Worm (Caenorhabditis elegans): ENCODE data around the gene T07D4.5.
A peak's percentile ranks its signal among the peaks of the same experiment; 100 is the strongest.

T07D4.5 gene

ce11 chrII:8844465-8845126, 39.5 kb downstream of the T07D4.5 start, which contains the start of gene F46C5.6:
TSS of gene F46C5.6 (minus strand) at chrII:8844515.
- peak; percentile 3 for TF ChIP-seq egl-5 (tag; optimal IDR thresholded peaks at IDR 0.05)
- TF ChIP-seq aly-2 (tag; optimal IDR thresholded peaks at IDR 0.05) = no peak
- TF ChIP-seq zag-1 (tag; optimal IDR thresholded peaks at IDR 0.05) = no peak
- no peak for TF ChIP-seq nhr-23 (tag; optimal IDR thresholded peaks at IDR 0.05)
- no peak for TF ChIP-seq ama-1 (optimal IDR thresholded peaks at IDR 0.05)
- TF ChIP-seq nhr-11 (tag; optimal IDR thresholded peaks at IDR 0.05) = no peak
- TF ChIP-seq elt-2 (tag; optimal IDR thresholded peaks at IDR 0.05) = no peak

ce11 chrII:8839025-8839424, 45.1 kb downstream of the T07D4.5 start, which contains the start of gene F46C5.7:
TSS of gene F46C5.7 (plus strand) at chrII:8839325.
- TF ChIP-seq nhr-67 (tag; optimal IDR thresholded peaks at IDR 0.05) (no peak), nhr-76 (tag; optimal IDR thresholded peaks at IDR 0.05) (no peak), elt-3 (tag; optimal IDR thresholded peaks at IDR 0.05) (no peak)

ce11 chrII:8835857-8836256, 48.3 kb downstream of the T07D4.5 start, which contains the start of gene F46C5.4:
TSS of gene F46C5.4 (plus strand) at chrII:8836078.
- TF ChIP-seq fkh-10 (GFP tag; optimal IDR thresholded peaks at IDR 0.05) = peak; percentile 69
- no peak for TF ChIP-seq nhr-67 (tag; optimal IDR thresholded peaks at IDR 0.05)

Measured in whole organism, L3 larva.